Worm (Caenorhabditis elegans): ENCODE results near the gene F53A9.8.

Gene F53A9.8

DNA sequence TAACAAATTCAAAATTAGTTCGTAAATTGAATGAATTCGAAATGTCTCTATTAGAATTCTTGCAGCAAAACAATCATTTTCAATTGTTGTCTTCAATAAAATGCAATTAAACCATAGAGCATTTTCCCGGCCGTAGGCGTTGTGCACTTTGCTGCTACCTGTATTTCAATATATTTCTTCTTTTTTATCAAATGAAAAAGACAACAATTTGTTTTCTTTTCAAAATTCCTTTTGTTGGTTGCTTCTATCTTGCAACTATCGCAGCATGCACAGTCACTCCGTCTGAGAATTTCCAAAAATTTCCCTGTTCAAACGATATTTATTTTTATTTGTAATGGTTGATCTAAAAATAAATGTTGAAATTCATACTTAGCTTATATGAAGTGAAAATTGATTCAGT is 43.6 kb downstream of the F53A9.8 start:
- no peak for TF ChIP-seq ceh-16 (tag; optimal IDR thresholded peaks at IDR 0.05)
- no peak for TF ChIP-seq sem-4 (tag; optimal IDR thresholded peaks at IDR 0.05)
- TF ChIP-seq zag-1 (tag; optimal IDR thresholded peaks at IDR 0.05), result no peak
- TF ChIP-seq Y55F3AM.14 (GFP tag; optimal IDR thresholded peaks at IDR 0.05), result no peak
- no peak for TF ChIP-seq nhr-12 (tag; optimal IDR thresholded peaks at IDR 0.05)
- no peak for TF ChIP-seq blmp-1 (tag; optimal IDR thresholded peaks at IDR 0.05; ENCODE audit: insufficient read depth)
- TF ChIP-seq nhr-11 (tag; optimal IDR thresholded peaks at IDR 0.05), result no peak
- TF ChIP-seq nhr-237 (tag; optimal IDR thresholded peaks at IDR 0.05), result no peak

DNA sequence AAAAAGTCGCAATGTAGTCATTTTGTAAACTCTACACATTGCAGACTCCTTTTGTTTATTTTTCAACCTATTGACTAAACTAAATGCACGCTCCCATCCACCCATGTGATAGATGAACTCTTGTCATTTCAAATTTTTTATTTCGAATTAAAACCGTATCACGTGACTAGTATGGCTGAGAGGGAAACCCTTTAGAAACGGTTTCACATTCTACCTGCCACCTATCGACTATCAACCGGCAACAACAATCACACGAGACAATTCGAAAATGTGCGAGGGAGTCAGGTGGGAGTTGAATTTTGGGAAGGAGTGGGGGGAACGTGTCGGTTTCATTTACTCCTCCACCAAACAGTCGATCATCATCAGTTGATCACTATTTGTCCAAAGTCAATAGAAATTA is 44.2 kb downstream of the F53A9.8 start:
- TF ChIP-seq ztf-11 (tag; optimal IDR thresholded peaks at IDR 0.05) (no peak), crh-2 (tag; optimal IDR thresholded peaks at IDR 0.05) (peak; percentile 78), egl-27 (tag; optimal IDR thresholded peaks at IDR 0.05) (no peak), lin-13 (GFP tag; optimal IDR thresholded peaks at IDR 0.05) (no peak), nhr-6 (tag; optimal IDR thresholded peaks at IDR 0.05) (no peak), sma-9 (GFP tag; optimal IDR thresholded peaks at IDR 0.05) (peak; percentile 93), sma-9 (tag; optimal IDR thresholded peaks at IDR 0.05) (no peak), ama-1 (optimal IDR thresholded peaks at IDR 0.05) (no peak), R02D3.7 (tag; optimal IDR thresholded peaks at IDR 0.05) (no peak), elt-1 (tag; optimal IDR thresholded peaks at IDR 0.05) (no peak), ztf-4 (tag; optimal IDR thresholded peaks at IDR 0.05) (no peak), skn-1 (tag; optimal IDR thresholded peaks at IDR 0.05) (no peak), lin-39 (tag; optimal IDR thresholded peaks at IDR 0.05) (no peak), nhr-23 (tag; optimal IDR thresholded peaks at IDR 0.05) (no peak), nhr-237 (tag; optimal IDR thresholded peaks at IDR 0.05) (no peak), unc-39 (tag; optimal IDR thresholded peaks at IDR 0.05) (no peak), mab-5 (tag; optimal IDR thresholded peaks at IDR 0.05) (no peak), ZK546.5 (tag; optimal IDR thresholded peaks at IDR 0.05) (no peak), nhr-77 (tag; optimal IDR thresholded peaks at IDR 0.05) (no peak), sem-4 (tag; optimal IDR thresholded peaks at IDR 0.05) (no peak), nhr-21 (tag; optimal IDR thresholded peaks at IDR 0.05) (no peak), sma-3 (GFP tag; optimal IDR thresholded peaks at IDR 0.05) (peak; percentile 75), mbf-1 (tag; optimal IDR thresholded peaks at IDR 0.05) (no peak), nhr-25 (tag; optimal IDR thresholded peaks at IDR 0.05) (no peak), Y55F3AM.14 (GFP tag; optimal IDR thresholded peaks at IDR 0.05) (no peak), aly-2 (tag; optimal IDR thresholded peaks at IDR 0.05) (no peak), peb-1 (tag; optimal IDR thresholded peaks at IDR 0.05) (no peak), fos-1 (tag; optimal IDR thresholded peaks at IDR 0.05) (peak; percentile 27), lin-11 (tag; optimal IDR thresholded peaks at IDR 0.05) (no peak), C34F6.9 (tag; optimal IDR thresholded peaks at IDR 0.05) (peak; percentile 17), mdl-1 (tag; optimal IDR thresholded peaks at IDR 0.05) (peak in 1 of 2 experiments; percentile 21), alr-1 (tag; optimal IDR thresholded peaks at IDR 0.05) (no peak), nhr-11 (tag; optimal IDR thresholded peaks at IDR 0.05) (no peak), F13H6.1 (tag; optimal IDR thresholded peaks at IDR 0.05) (peak; percentile 6), elt-3 (tag; optimal IDR thresholded peaks at IDR 0.05) (no peak), unc-55 (GFP tag; optimal IDR thresholded peaks at IDR 0.05) (no peak), nhr-10 (tag; optimal IDR thresholded peaks at IDR 0.05) (no peak), blmp-1 (tag; optimal IDR thresholded peaks at IDR 0.05; ENCODE audit: insufficient read depth) (no peak), lsy-2 (tag; optimal IDR thresholded peaks at IDR 0.05) (no peak), dmd-4 (tag; optimal IDR thresholded peaks at IDR 0.05) (no peak), nhr-12 (tag; optimal IDR thresholded peaks at IDR 0.05) (no peak), ceh-16 (tag; optimal IDR thresholded peaks at IDR 0.05) (no peak), snpc-4 (tag; optimal IDR thresholded peaks at IDR 0.05) (no peak), gmeb-1 (tag; optimal IDR thresholded peaks at IDR 0.05) (peak; percentile 54), nhr-129 (tag; optimal IDR thresholded peaks at IDR 0.05) (peak; percentile 67), ztf-1 (GFP tag; conservative IDR thresholded peaks at IDR 0.05) (no peak), ceh-82 (tag; optimal IDR thresholded peaks at IDR 0.05) (no peak), zag-1 (tag; optimal IDR thresholded peaks at IDR 0.05) (no peak), unc-62 (GFP tag; optimal IDR thresholded peaks at IDR 0.05) (no peak)
